Fruit fly (Drosophila melanogaster): ENCODE results near the gene Wdr37.

Wdr37 gene

dm6 chr3R:18412279-18413214 is 10.0 kb upstream of the Wdr37 start, which contains the start of gene CG31122:
CG31122 (minus strand) TSS chr3R:18412874.
- TF ChIP-seq Eip75B (GFP tag; optimal IDR thresholded peaks at IDR 0.05), result peak; percentile 37
- TF ChIP-seq net (GFP tag; optimal IDR thresholded peaks at IDR 0.05), result no peak
- no peak for TF ChIP-seq achi (GFP tag; optimal IDR thresholded peaks at IDR 0.05)
- TF ChIP-seq CG32006 (GFP tag; optimal IDR thresholded peaks at IDR 0.05), result no peak
- no peak for TF ChIP-seq Hr38 (GFP tag; optimal IDR thresholded peaks at IDR 0.05)
- peak; percentile 19 for TF ChIP-seq CG1621 (tag; optimal IDR thresholded peaks at IDR 0.05)
- TF ChIP-seq acj6 (GFP tag; optimal IDR thresholded peaks at IDR 0.05), result no peak
- no peak for TF ChIP-seq Blimp-1 (GFP tag; optimal IDR thresholded peaks at IDR 0.05)
- TF ChIP-seq Eip78C (GFP tag), result peak; percentile 82
- no peak for TF ChIP-seq Smox (GFP tag; optimal IDR thresholded peaks at IDR 0.05)
- peak; percentile 43 for TF ChIP-seq CG15336 (GFP tag; IDR thresholded peaks at IDR 0.05)
- TF ChIP-seq CG34406 (GFP tag; optimal IDR thresholded peaks at IDR 0.05), result peak; percentile 9
- peak; percentile 19 for TF ChIP-seq dac (GFP tag; optimal IDR thresholded peaks at IDR 0.05)
- TF ChIP-seq CG10631 (GFP tag; optimal IDR thresholded peaks at IDR 0.05), result no peak
- TF ChIP-seq CG8119 (GFP tag; IDR thresholded peaks at IDR 0.05), result no peak
- no peak for TF ChIP-seq OdsH (GFP tag; optimal IDR thresholded peaks at IDR 0.05)
- TF ChIP-seq Hr39 (GFP tag; optimal IDR thresholded peaks at IDR 0.05), result peak; percentile 39
- no peak for TF ChIP-seq svp (GFP tag)
- no peak for TF ChIP-seq CG6276 (GFP tag; optimal IDR thresholded peaks at IDR 0.05)
- TF ChIP-seq eg (GFP tag; IDR thresholded peaks at IDR 0.05), result no peak
- no peak for TF ChIP-seq topi (GFP tag; optimal IDR thresholded peaks at IDR 0.05)
- no peak for TF ChIP-seq CG11902 (GFP tag; optimal IDR thresholded peaks at IDR 0.05)
- no peak for TF ChIP-seq fd59A (GFP tag; optimal IDR thresholded peaks at IDR 0.05)
- no peak for TF ChIP-seq CG8632 (GFP tag; optimal IDR thresholded peaks at IDR 0.05)
- TF ChIP-seq CG10669 (GFP tag; optimal IDR thresholded peaks at IDR 0.05), result no peak
- TF ChIP-seq CG3919 (GFP tag; optimal IDR thresholded peaks at IDR 0.05), result peak; percentile 54
- peak; percentile 20 for TF ChIP-seq dsx (GFP tag; optimal IDR thresholded peaks at IDR 0.05; ENCODE audit: poor library complexity, severe bottlenecking)
- no peak for TF ChIP-seq ss (GFP tag; optimal IDR thresholded peaks at IDR 0.05)
- no peak for TF ChIP-seq Eip93F (GFP tag; optimal IDR thresholded peaks at IDR 0.05)
- TF ChIP-seq CG8319 (GFP tag; optimal IDR thresholded peaks at IDR 0.05), result no peak
- TF ChIP-seq spab (GFP tag; optimal IDR thresholded peaks at IDR 0.05), result no peak
- no peak for TF ChIP-seq esn (GFP tag; optimal IDR thresholded peaks at IDR 0.05)
- TF ChIP-seq salr (GFP tag; optimal IDR thresholded peaks at IDR 0.05), result peak in 1 of 2 experiments; percentile 20
- TF ChIP-seq CG11294 (GFP tag; IDR thresholded peaks at IDR 0.05), result no peak
- TF ChIP-seq Ets96B (tag; optimal IDR thresholded peaks at IDR 0.05), result no peak
- TF ChIP-seq CG6792 (GFP tag; optimal IDR thresholded peaks at IDR 0.05), result no peak
- TF ChIP-seq CG3032 (tag; optimal IDR thresholded peaks at IDR 0.05), result no peak
- TF ChIP-seq Sox14 (GFP tag; optimal IDR thresholded peaks at IDR 0.05), result peak; percentile 47
- peak; percentile 12 for TF ChIP-seq Hr4 (GFP tag; optimal IDR thresholded peaks at IDR 0.05)
- no peak for TF ChIP-seq CG6854 (GFP tag; optimal IDR thresholded peaks at IDR 0.05)
- no peak for TF ChIP-seq CG6808 (GFP tag; optimal IDR thresholded peaks at IDR 0.05)
- TF ChIP-seq CG16779 (tag; optimal IDR thresholded peaks at IDR 0.05), result no peak
- peak; percentile 47 for TF ChIP-seq Lpt (GFP tag; optimal IDR thresholded peaks at IDR 0.05)
- no peak for TF ChIP-seq fd85E (GFP tag; optimal IDR thresholded peaks at IDR 0.05)
- TF ChIP-seq cyc (GFP tag; optimal IDR thresholded peaks at IDR 0.05), result peak; percentile 31
- peak; percentile 22; the same call in 1 of the 3 replicates for TF ChIP-seq CG6163 (GFP tag; IDR thresholded peaks at IDR 0.05)
- no peak for TF ChIP-seq vri (GFP tag; optimal IDR thresholded peaks at IDR 0.05)
- no peak for TF ChIP-seq Ets21C (GFP tag; optimal IDR thresholded peaks at IDR 0.05)
- peak; percentile 56 for TF ChIP-seq CG31627 (GFP tag; optimal IDR thresholded peaks at IDR 0.05)
- TF ChIP-seq Sox15 (GFP tag; optimal IDR thresholded peaks at IDR 0.05), result no peak
- no peak for TF ChIP-seq Gug (GFP tag; IDR thresholded peaks at IDR 0.05)

Measured in whole organism, prepupa.